Fruit fly (Drosophila melanogaster): ENCODE measurements around the gene Eaat1.

The Eaat1 gene

dm6 chr2L:9330628-9331027 is 2.7 kb upstream of the Eaat1 start, which contains the start of gene Cks30A (continued):
- TF ChIP-seq lbe (GFP tag; optimal IDR thresholded peaks at IDR 0.05) (no peak), zfh2 (GFP tag; optimal IDR thresholded peaks at IDR 0.05) (no peak), onecut (GFP tag; IDR thresholded peaks at IDR 0.05) (no peak), CG4360 (GFP tag; IDR thresholded peaks at IDR 0.05) (no peak), CG10431 (GFP tag; optimal IDR thresholded peaks at IDR 0.05) (no peak), btn (GFP tag; optimal IDR thresholded peaks at IDR 0.05) (no peak), mld (GFP tag; IDR thresholded peaks at IDR 0.05; ENCODE audit: partially characterized antibody) (0 out of 3 replicates have a peak, but pooled peaks have one; percentile 58), schlank (tag; optimal IDR thresholded peaks at IDR 0.05) (no peak), rib (GFP tag; IDR thresholded peaks at IDR 0.05) (no peak), Xbp1 (GFP tag; optimal IDR thresholded peaks at IDR 0.05) (no peak), CG14014 (GFP tag; IDR thresholded peaks at IDR 0.05) (no peak), sim (GFP tag; IDR thresholded peaks at IDR 0.05) (no peak), MBD-R2 (GFP tag; IDR thresholded peaks at IDR 0.05) (peak; percentile 61), bbx (GFP tag; IDR thresholded peaks at IDR 0.05; ENCODE audit: partially characterized antibody) (no peak; the same call in 1 of the 2 replicates), gem (tag; optimal IDR thresholded peaks at IDR 0.05) (no peak), kni (GFP tag; optimal IDR thresholded peaks at IDR 0.05) (no peak), CG7372 (GFP tag; IDR thresholded peaks at IDR 0.05) (no peak), Sin3A (optimal IDR thresholded peaks at IDR 0.05) (peak; percentile 22), Hr39 (optimal IDR thresholded peaks at IDR 0.05) (no peak), Atf6 (GFP tag; IDR thresholded peaks at IDR 0.05) (no peak), unpg (GFP tag; optimal IDR thresholded peaks at IDR 0.05) (no peak), disco-r (GFP tag; optimal IDR thresholded peaks at IDR 0.05) (no peak), tup (GFP tag; optimal IDR thresholded peaks at IDR 0.05) (no peak), CG4424 (GFP tag; optimal IDR thresholded peaks at IDR 0.05) (no peak), tio (GFP tag; optimal IDR thresholded peaks at IDR 0.05) (no peak), CG14441 (GFP tag; IDR thresholded peaks at IDR 0.05) (no peak), ara (GFP tag; IDR thresholded peaks at IDR 0.05) (no peak), CG17359 (tag; optimal IDR thresholded peaks at IDR 0.05) (no peak), stc (GFP tag; IDR thresholded peaks at IDR 0.05) (no peak), CG17802 (tag; optimal IDR thresholded peaks at IDR 0.05) (no peak), CTCF (GFP tag; optimal IDR thresholded peaks at IDR 0.05) (peak; percentile 52), Dp (GFP tag; optimal IDR thresholded peaks at IDR 0.05) (peak; percentile 100), CG14965 (GFP tag; optimal IDR thresholded peaks at IDR 0.05; ENCODE audit: borderline replicate concordance) (no peak), knrl (GFP tag; IDR thresholded peaks at IDR 0.05; ENCODE audit: partially characterized antibody) (peak; percentile 49; the same call in 2 of the 3 replicates), CG15514 (GFP tag; optimal IDR thresholded peaks at IDR 0.05) (peak; percentile 59), CG12942 (GFP tag; optimal IDR thresholded peaks at IDR 0.05) (no peak), B-H1 (GFP tag; IDR thresholded peaks at IDR 0.05) (no peak), Adf1 (GFP tag; IDR thresholded peaks at IDR 0.05) (no peak), CG13424 (tag; optimal IDR thresholded peaks at IDR 0.05) (no peak), hb (GFP tag; IDR thresholded peaks at IDR 0.05; ENCODE audit: partially characterized antibody) (no peak), da (GFP tag; optimal IDR thresholded peaks at IDR 0.05) (no peak), Lhr (GFP tag; optimal IDR thresholded peaks at IDR 0.05) (peak; percentile 85), wor (GFP tag; IDR thresholded peaks at IDR 0.05) (no peak)

DNA sequence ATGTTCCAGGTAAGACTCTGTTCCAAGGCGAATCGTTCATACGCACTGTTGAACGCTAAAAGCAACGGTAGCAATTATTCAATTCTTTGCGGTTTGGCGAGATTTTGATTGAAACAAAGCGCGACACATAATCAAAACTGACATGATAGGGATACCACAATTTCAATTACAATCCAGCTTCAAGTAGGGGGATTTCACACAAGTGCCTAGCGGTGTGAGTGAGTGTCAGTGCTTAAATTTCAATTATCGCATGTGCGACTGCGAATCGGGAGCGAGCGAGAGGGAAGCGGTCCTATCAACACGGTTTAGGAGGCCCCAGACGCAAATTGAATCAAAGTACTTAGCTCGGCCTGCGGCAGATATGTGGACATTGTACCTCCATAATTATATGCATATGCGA is 5.5 kb downstream of the Eaat1 start:
- no peak for TF ChIP-seq CG34422 (GFP tag; IDR thresholded peaks at IDR 0.05)
- TF ChIP-seq CG34376 (GFP tag; optimal IDR thresholded peaks at IDR 0.05) = peak; percentile 2
- no peak for TF ChIP-seq Sin3A (optimal IDR thresholded peaks at IDR 0.05)

Measured in whole organism, embryonic.